Fruit fly (Drosophila melanogaster): ENCODE data around the gene Srp54.

The Srp54 gene

DNA sequence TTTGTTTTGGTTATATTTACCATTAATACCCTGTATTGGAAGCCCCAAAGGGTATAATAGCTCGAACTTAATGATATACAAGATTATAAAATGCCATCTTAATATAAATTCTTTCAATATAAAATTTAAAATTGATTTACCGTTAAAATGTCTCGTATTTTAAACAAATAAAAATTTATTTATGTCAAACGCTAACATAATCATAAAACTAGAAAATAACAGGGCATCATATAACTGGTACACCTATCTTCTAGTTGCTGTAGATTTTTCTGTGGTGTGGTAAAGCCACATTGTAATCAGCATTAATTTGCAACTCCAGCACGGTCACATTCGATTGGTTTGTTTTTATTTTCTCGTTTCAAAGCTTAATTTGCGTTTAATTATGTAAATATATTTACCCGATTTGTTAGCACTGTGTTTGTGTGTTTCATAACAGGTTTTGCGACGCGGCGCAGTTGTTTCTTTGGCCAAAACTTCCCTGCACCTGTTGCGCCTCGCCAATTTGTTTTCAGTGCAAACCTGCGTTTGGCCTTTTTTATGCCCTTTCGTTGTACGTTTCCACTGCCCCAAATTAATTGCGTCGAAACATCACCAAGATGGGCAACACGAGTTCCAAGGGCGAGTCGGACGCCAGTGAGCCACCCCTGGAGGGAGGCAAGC is 44.4 kb downstream of the Srp54 start, which contains the start of the genes CG4658 and CG5846 (continued):
- no peak for TF ChIP-seq jing (GFP tag; optimal IDR thresholded peaks at IDR 0.05)
- peak; percentile 94 for TF ChIP-seq Fer3 (tag; optimal IDR thresholded peaks at IDR 0.05)
- TF ChIP-seq D19A (tag; optimal IDR thresholded peaks at IDR 0.05) = peak; percentile 92
- TF ChIP-seq CTCF (GFP tag; optimal IDR thresholded peaks at IDR 0.05) = peak; percentile 33
- TF ChIP-seq pho (GFP tag; optimal IDR thresholded peaks at IDR 0.05) = peak; percentile 89
- TF ChIP-seq ssp (GFP tag; IDR thresholded peaks at IDR 0.05) = peak; percentile 88
- TF ChIP-seq HHEX (GFP tag; optimal IDR thresholded peaks at IDR 0.05) = peak; percentile 81
- TF ChIP-seq Poxn (GFP tag; IDR thresholded peaks at IDR 0.05) = peak; percentile 62
- TF ChIP-seq CG7271 (tag; optimal IDR thresholded peaks at IDR 0.05) = peak; percentile 94
- TF ChIP-seq Atf6 (GFP tag; IDR thresholded peaks at IDR 0.05) = peak; percentile 95
- TF ChIP-seq CG14710 (tag; optimal IDR thresholded peaks at IDR 0.05) = peak; percentile 96
- peak; percentile 89; the same call in 1 of the 2 replicates for TF ChIP-seq CG10959 (GFP tag; IDR thresholded peaks at IDR 0.05)
- TF ChIP-seq bbx (GFP tag; IDR thresholded peaks at IDR 0.05; ENCODE audit: partially characterized antibody) = peak; percentile 12; the same call in 1 of the 2 replicates
- peak; percentile 92 for TF ChIP-seq CG14014 (GFP tag; IDR thresholded peaks at IDR 0.05)
- peak; percentile 96 for TF ChIP-seq CG17361 (GFP tag; IDR thresholded peaks at IDR 0.05)
- peak; percentile 88 for TF ChIP-seq Fer1 (GFP tag; optimal IDR thresholded peaks at IDR 0.05)
- TF ChIP-seq chinmo (GFP tag; IDR thresholded peaks at IDR 0.05; ENCODE audit: partially characterized antibody) = 0 out of 4 replicates have a peak, but pooled peaks have one; percentile 46
- TF ChIP-seq CG17802 (tag; optimal IDR thresholded peaks at IDR 0.05) = peak; percentile 64
- TF ChIP-seq D19B (GFP tag; optimal IDR thresholded peaks at IDR 0.05) = peak; percentile 100
- TF ChIP-seq CG15011 (GFP tag; optimal IDR thresholded peaks at IDR 0.05) = peak; percentile 86
- peak; percentile 75 for TF ChIP-seq HLH54F (GFP tag; optimal IDR thresholded peaks at IDR 0.05)
- peak; percentile 98 for TF ChIP-seq CG12391 (tag; optimal IDR thresholded peaks at IDR 0.05)
- TF ChIP-seq CG6272 (GFP tag; IDR thresholded peaks at IDR 0.05) = peak; percentile 93
- TF ChIP-seq CG8944 (GFP tag; optimal IDR thresholded peaks at IDR 0.05) = peak; percentile 80
- peak; percentile 95 for TF ChIP-seq ind (GFP tag; optimal IDR thresholded peaks at IDR 0.05)
- no peak for TF ChIP-seq D (optimal IDR thresholded peaks at IDR 0.05)
- TF ChIP-seq D (GFP tag; optimal IDR thresholded peaks at IDR 0.05) = peak; percentile 84
- TF ChIP-seq Scr (GFP tag; IDR thresholded peaks at IDR 0.05; ENCODE audit: partially characterized antibody) = no peak
- TF ChIP-seq CG11695 (GFP tag; IDR thresholded peaks at IDR 0.05) = peak; percentile 96
- TF ChIP-seq Eip74EF (GFP tag; optimal IDR thresholded peaks at IDR 0.05) = peak in 1 of 2 experiments; percentile 93
- TF ChIP-seq CG14441 (GFP tag; IDR thresholded peaks at IDR 0.05) = peak; percentile 94
- TF ChIP-seq Blimp-1 (GFP tag; optimal IDR thresholded peaks at IDR 0.05) = peak; percentile 95
- TF ChIP-seq Ssrp (tag; optimal IDR thresholded peaks at IDR 0.05) = peak; percentile 95
- TF ChIP-seq CG4854 (GFP tag; optimal IDR thresholded peaks at IDR 0.05) = peak; percentile 75
- peak; percentile 91 for TF ChIP-seq Sox100B (GFP tag; optimal IDR thresholded peaks at IDR 0.05)
- peak; percentile 82 for TF ChIP-seq CG18011 (GFP tag; optimal IDR thresholded peaks at IDR 0.05)
- TF ChIP-seq CG7372 (GFP tag; IDR thresholded peaks at IDR 0.05) = peak; percentile 81
- TF ChIP-seq Mad (GFP tag; optimal IDR thresholded peaks at IDR 0.05) = peak; percentile 85
- TF ChIP-seq CG2202 (tag; optimal IDR thresholded peaks at IDR 0.05) = peak; percentile 91
- peak; percentile 56 for TF ChIP-seq ac (GFP tag; optimal IDR thresholded peaks at IDR 0.05)
- TF ChIP-seq oc (tag; optimal IDR thresholded peaks at IDR 0.05) = peak; percentile 94
- TF ChIP-seq CG10979 (tag; optimal IDR thresholded peaks at IDR 0.05) = peak; percentile 96
- TF ChIP-seq Ets97D (GFP tag; optimal IDR thresholded peaks at IDR 0.05) = peak; percentile 59
- TF ChIP-seq onecut (GFP tag; IDR thresholded peaks at IDR 0.05) = peak; percentile 66
- no peak for TF ChIP-seq CG16813 (GFP tag; IDR thresholded peaks at IDR 0.05; ENCODE audit: partially characterized antibody)
- peak; percentile 83 for TF ChIP-seq CG9437 (GFP tag; optimal IDR thresholded peaks at IDR 0.05)
- peak; percentile 87 for TF ChIP-seq CG18619 (GFP tag; optimal IDR thresholded peaks at IDR 0.05)
- peak; percentile 98 for TF ChIP-seq Ptx1 (GFP tag; IDR thresholded peaks at IDR 0.05)
- TF ChIP-seq sima (GFP tag; optimal IDR thresholded peaks at IDR 0.05) = no peak

All from whole organism, embryonic.